Worm (Caenorhabditis elegans): ENCODE data around the gene F01F1.15.

F01F1.15 gene

DNA sequence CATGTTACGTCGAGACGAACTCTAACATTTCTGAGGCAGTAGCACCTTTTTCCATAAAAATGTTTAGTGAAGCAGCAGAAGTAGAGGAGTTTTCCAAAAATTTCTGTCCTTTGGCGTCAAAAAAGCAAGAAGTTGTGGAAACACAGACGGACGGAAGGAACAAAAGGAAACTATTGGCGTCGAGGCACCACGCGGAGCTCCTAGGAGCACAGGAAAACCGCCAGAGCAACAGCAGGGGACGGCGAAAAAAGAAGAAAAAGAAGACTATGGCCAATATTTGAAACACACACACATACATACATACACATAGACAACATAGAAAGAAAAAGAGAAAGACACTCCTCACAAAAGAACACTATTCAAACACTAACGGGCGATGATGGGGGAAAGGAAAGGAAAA, 26.4 kb downstream of the F01F1.15 start:
- TF ChIP-seq flt-1 (GFP tag; IDR thresholded peaks at IDR 0.05) (no peak), tab-1 (GFP tag; IDR thresholded peaks at IDR 0.05) (no peak), cog-1 (tag; optimal IDR thresholded peaks at IDR 0.05) (no peak), ref-1 (GFP tag; conservative IDR thresholded peaks at IDR 0.05) (no peak), ztf-29 (GFP tag; IDR thresholded peaks at IDR 0.05) (no peak), klf-2 (GFP tag; conservative IDR thresholded peaks at IDR 0.05) (no peak), ztf-23 (GFP tag; IDR thresholded peaks at IDR 0.05) (no peak), T22C8.4 (GFP tag; IDR thresholded peaks at IDR 0.05) (no peak), med-1 (GFP tag; optimal IDR thresholded peaks at IDR 0.05; ENCODE audit: insufficient read depth) (no peak)

DNA sequence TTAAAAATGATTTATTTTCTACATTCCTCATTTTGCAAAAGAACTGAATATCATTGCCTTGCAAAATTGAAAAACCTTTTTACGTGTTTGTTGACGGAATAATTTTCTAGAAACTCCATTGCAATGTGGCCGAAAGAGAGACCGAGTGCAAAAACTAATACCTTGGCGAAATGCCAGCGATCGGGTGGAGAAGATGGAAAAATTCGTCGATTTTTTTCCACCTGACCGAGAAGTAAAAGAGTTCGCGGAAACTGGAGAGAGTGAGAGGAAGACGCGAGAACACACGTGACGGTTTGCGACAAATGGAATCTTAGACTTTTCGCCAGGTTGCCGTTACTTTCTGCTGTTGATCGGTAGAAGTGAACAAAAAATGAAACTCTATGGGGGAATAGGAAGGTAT, 27.7 kb downstream of the F01F1.15 start:
- no peak for TF ChIP-seq tab-1 (GFP tag; IDR thresholded peaks at IDR 0.05)
- TF ChIP-seq klf-2 (GFP tag; conservative IDR thresholded peaks at IDR 0.05): no peak
- TF ChIP-seq T22C8.4 (GFP tag; IDR thresholded peaks at IDR 0.05): no peak
- TF ChIP-seq flt-1 (GFP tag; IDR thresholded peaks at IDR 0.05): no peak
- no peak for TF ChIP-seq cog-1 (tag; optimal IDR thresholded peaks at IDR 0.05)
- TF ChIP-seq med-1 (GFP tag; optimal IDR thresholded peaks at IDR 0.05; ENCODE audit: insufficient read depth): no peak
- no peak for TF ChIP-seq ztf-29 (GFP tag; IDR thresholded peaks at IDR 0.05)
- no peak for TF ChIP-seq ztf-23 (GFP tag; IDR thresholded peaks at IDR 0.05)
- no peak for TF ChIP-seq ref-1 (GFP tag; conservative IDR thresholded peaks at IDR 0.05)

DNA sequence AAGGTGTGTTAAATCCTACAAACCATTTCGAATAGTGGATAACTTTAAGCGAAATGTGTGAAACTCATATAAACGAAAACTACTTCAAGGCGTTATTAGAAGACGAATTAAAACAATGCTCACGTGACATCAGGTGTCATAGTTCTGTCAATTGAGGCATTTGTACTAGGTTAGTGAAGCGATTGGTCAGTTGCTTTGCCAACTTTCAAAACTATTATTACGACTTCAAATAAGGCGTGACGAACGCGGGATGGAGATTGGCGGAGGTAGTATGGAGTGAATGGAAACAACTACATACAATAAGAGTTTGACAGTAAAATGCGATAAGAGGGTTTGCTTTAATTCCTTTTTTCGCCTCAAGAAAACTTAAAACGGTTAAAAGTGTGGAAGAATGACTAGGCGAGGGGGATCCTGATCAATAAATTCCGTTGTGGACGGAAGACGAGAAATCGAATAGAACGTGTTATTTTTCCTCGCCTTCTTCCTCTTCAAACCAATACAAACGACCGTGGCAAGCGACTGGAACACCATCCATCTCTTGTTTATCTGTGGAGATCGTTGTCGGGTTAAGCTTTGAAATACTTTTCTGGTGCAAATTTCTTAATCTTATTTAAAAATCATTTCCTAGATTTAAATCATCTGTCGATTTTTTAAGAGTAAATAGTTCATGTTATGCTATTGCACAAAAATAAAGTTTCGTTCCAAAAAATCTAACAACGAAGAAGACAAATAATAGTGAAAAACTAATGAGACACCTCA, 28.3 kb downstream of the F01F1.15 start:
- no peak for TF ChIP-seq klf-2 (GFP tag; conservative IDR thresholded peaks at IDR 0.05)
- TF ChIP-seq flt-1 (GFP tag; IDR thresholded peaks at IDR 0.05): no peak
- no peak for TF ChIP-seq T22C8.4 (GFP tag; IDR thresholded peaks at IDR 0.05)
- TF ChIP-seq tab-1 (GFP tag; IDR thresholded peaks at IDR 0.05): no peak

DNA sequence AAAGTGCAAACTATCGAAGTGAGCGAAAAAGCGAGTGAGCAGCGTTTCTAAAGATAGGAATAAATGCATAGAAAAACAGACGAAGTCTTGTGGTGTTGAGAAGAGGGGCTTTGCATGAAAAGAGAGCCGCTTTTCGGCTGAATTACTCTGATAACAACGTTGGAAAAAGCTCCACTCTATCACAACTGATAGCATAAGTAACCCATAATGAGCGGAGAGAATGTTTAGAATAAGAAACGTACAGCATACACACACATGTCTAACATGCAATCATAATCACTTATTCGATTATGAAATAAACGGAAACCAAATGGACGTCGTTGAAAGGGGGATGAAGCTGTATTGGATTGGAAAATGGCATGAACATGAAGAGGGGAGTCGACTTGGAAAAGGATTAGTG, 29.1 kb downstream of the F01F1.15 start:
- no peak for TF ChIP-seq ztf-29 (GFP tag; IDR thresholded peaks at IDR 0.05)
- no peak for TF ChIP-seq med-1 (GFP tag; optimal IDR thresholded peaks at IDR 0.05; ENCODE audit: insufficient read depth)
- no peak for TF ChIP-seq ref-1 (GFP tag; conservative IDR thresholded peaks at IDR 0.05)
- no peak for TF ChIP-seq tab-1 (GFP tag; IDR thresholded peaks at IDR 0.05)
- TF ChIP-seq ztf-23 (GFP tag; IDR thresholded peaks at IDR 0.05): no peak
- TF ChIP-seq T22C8.4 (GFP tag; IDR thresholded peaks at IDR 0.05): no peak
- TF ChIP-seq cog-1 (tag; optimal IDR thresholded peaks at IDR 0.05): no peak
- no peak for TF ChIP-seq klf-2 (GFP tag; conservative IDR thresholded peaks at IDR 0.05)
- no peak for TF ChIP-seq flt-1 (GFP tag; IDR thresholded peaks at IDR 0.05)

DNA sequence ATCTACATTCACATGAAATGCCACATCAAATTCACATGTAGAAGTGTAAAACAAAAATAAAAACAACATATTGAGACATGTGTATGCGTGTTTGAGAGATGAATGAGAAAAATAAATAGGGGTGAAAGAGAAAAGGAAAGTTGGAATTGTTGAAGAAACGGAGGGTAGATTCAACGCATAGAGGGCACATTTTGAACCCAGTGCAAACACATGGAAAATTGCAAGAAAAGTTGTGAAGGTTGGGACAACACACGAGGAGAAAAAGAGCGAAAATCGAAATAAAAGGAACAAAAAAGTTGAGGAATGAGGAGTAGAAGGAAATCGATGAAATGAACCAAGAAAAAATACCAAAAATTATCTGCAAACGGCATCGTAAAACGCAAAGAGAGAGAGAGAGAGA, 29.7 kb downstream of the F01F1.15 start:
- TF ChIP-seq klf-2 (GFP tag; conservative IDR thresholded peaks at IDR 0.05) (no peak), tab-1 (GFP tag; IDR thresholded peaks at IDR 0.05) (no peak), flt-1 (GFP tag; IDR thresholded peaks at IDR 0.05) (no peak), cog-1 (tag; optimal IDR thresholded peaks at IDR 0.05) (no peak), med-1 (GFP tag; optimal IDR thresholded peaks at IDR 0.05; ENCODE audit: insufficient read depth) (no peak), ref-1 (GFP tag; conservative IDR thresholded peaks at IDR 0.05) (no peak), ztf-23 (GFP tag; IDR thresholded peaks at IDR 0.05) (no peak), ztf-29 (GFP tag; IDR thresholded peaks at IDR 0.05) (no peak), T22C8.4 (GFP tag; IDR thresholded peaks at IDR 0.05) (no peak)

DNA sequence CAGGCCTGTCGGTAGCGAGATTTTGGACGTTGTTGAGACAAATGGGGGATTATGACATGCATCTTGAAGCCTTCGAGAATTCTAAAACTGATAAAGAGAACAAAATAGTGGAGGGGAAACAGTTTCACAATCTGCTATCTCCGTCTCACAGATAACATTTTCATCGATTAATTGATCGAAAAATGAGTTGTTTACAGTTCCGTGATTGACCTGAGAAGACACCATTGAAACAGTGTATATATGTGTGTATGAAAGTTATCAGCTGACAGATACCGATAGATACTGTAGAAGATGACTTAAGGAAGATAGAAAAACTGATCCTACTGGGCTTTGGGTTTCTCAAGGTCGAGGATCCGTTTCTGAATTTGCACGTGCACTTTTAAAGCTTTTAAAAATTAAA, 30.2 kb downstream of the F01F1.15 start:
- TF ChIP-seq ztf-23 (GFP tag; IDR thresholded peaks at IDR 0.05): no peak
- no peak for TF ChIP-seq klf-2 (GFP tag; conservative IDR thresholded peaks at IDR 0.05)
- no peak for TF ChIP-seq med-1 (GFP tag; optimal IDR thresholded peaks at IDR 0.05; ENCODE audit: insufficient read depth)
- TF ChIP-seq flt-1 (GFP tag; IDR thresholded peaks at IDR 0.05): no peak
- no peak for TF ChIP-seq ref-1 (GFP tag; conservative IDR thresholded peaks at IDR 0.05)
- no peak for TF ChIP-seq tab-1 (GFP tag; IDR thresholded peaks at IDR 0.05)
- TF ChIP-seq cog-1 (tag; optimal IDR thresholded peaks at IDR 0.05): no peak
- no peak for TF ChIP-seq ztf-29 (GFP tag; IDR thresholded peaks at IDR 0.05)
- no peak for TF ChIP-seq T22C8.4 (GFP tag; IDR thresholded peaks at IDR 0.05)

DNA sequence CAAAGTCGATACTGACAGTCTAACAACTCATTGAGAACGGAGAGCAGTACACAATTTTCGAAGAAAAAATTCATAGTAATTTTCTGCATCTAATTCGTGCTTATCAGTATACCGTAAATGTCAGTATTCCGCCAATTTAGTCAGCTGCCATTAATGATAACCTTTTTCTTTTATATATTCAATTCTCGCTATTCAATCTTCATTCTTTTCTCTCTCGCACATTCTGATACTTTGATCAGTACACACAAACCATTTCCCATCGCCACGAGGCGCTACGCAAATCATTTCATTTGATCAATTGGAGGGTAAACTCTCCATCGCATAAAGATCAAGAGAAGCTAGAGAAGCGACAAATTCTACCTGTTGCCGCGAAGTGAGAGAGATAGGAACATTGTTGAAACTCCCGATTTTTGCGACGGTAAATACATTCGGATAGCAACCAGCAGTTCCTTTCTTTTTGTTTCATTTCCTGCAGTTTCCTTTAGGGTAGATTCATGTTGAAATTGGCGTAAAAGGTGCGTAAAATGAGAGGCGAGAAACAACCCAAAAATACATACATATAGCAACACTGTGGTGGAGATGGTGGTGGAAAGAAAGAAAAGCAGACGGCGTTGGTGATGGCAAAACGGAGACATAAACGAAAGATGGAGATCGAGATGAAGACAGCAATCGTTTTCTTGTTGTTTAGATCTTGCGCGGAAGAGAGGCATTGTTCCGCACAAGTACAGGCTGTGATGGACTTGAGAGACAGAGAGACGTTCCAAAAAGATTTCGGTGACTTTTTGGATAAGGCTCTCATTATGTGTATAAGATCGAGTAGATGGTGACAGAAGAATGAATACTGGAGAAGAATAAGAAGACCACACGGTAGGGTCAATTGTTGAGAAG, 30.9 kb downstream of the F01F1.15 start:
- TF ChIP-seq ref-1 (GFP tag; conservative IDR thresholded peaks at IDR 0.05): no peak
- no peak for TF ChIP-seq tab-1 (GFP tag; IDR thresholded peaks at IDR 0.05)
- TF ChIP-seq flt-1 (GFP tag; IDR thresholded peaks at IDR 0.05): no peak
- no peak for TF ChIP-seq ztf-29 (GFP tag; IDR thresholded peaks at IDR 0.05)

DNA sequence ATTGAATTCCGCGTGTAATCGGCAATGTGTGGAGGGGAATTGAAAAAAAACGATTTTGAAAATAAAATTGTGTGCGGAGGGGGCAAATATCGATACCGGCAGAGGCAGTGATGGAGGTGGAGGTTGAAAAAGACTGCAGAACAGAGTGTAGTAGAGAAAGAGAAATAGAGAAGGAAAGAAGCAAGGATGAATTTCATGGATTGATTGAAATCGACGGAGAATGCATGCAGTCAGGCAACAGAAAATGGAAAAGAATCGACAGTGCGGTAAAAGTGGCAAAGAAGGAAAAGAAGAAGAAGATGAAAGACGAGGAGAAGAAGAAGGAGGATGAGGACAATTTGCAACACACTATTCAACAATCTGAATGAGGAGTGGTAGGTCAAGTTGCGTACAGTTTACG, 32.5 kb downstream of the F01F1.15 start, which contains the start of gene W04D12.1:
Gene W04D12.1 (plus strand): TSS at position 111 of the 400 bp plus-strand sequence.
- TF ChIP-seq ztf-29 (GFP tag; IDR thresholded peaks at IDR 0.05): no peak

DNA sequence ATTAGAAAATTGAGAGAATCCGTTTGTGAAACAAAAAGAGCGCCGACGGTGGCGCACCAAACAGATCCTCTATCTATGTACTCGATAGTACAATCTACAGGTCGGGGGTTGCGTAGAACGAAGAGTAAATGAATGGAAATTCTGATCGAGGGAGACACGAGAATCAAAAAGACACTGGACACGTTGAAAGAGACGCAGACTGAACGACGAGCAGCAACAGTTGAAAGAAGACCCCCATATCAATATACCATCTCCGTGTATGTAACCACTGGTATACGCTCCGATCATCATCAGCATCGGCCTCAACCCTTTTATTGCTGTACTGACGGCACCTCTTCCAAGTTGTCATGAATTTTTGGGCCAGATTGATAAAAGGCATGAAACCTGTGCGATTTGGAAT, 33.1 kb downstream of the F01F1.15 start:
- TF ChIP-seq cog-1 (tag; optimal IDR thresholded peaks at IDR 0.05) (no peak), ztf-29 (GFP tag; IDR thresholded peaks at IDR 0.05) (no peak), med-1 (GFP tag; optimal IDR thresholded peaks at IDR 0.05; ENCODE audit: insufficient read depth) (no peak), T22C8.4 (GFP tag; IDR thresholded peaks at IDR 0.05) (no peak), ztf-23 (GFP tag; IDR thresholded peaks at IDR 0.05) (no peak)
